Worm (Caenorhabditis elegans) whole organism, L1 larva: ENCODE measurements around the gene C15H11.11.

Source experiments
- F16B12.6 ChIP-seq: fragments of 150-350 bp; optimal IDR thresholded peaks from 2 replicates; lab custom pipeline; 2014; ENCODE audit warnings: missing biosample characterization, missing genetic modification characterization
- mef-2 ChIP-seq: fragments of 150-350 bp; optimal IDR thresholded peaks from 2 replicates; lab custom pipeline; 2014; ENCODE audit warnings: missing biosample characterization, missing genetic modification characterization
- nhr-20 ChIP-seq: sonication (generic microtip); optimal IDR thresholded peaks from 2 replicates; lab custom pipeline; 2016; ENCODE audit warnings: mild to moderate bottlenecking, missing genetic modification characterization, missing compliant biosample characterization
- pqm-1 ChIP-seq: sonication (generic microtip); optimal IDR thresholded peaks from 3 replicates; lab custom pipeline; 2017; ENCODE audit warnings: missing biosample characterization, missing genetic modification characterization

DNA sequence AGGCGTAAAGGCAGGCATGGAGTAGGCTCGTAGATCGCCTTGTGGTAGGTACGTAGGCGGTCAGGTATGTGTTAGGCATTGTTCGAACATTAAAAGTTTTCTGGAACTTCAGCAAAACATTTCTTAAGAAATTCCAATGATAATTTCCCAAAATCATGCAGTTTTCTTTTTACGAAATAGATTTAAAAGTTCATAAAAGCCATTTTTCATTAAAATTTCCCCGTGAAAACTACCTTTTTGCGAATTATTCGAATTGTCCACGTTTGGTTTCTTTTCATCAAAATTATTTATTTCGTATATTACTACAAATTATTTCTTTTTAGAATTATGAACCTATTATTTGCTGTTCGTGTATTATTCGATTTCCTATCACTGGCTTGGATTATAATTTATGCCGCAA is 20.6 kb upstream of the C15H11.11 start, which contains the start of gene C15H11.13:
- TF ChIP-seq mef-2 (tag; lab: Kevin White, UChicago) (no peak), F16B12.6 (tag; lab: Kevin White, UChicago) (no peak), pqm-1 (tag; lab: Kevin White, UChicago) (no peak), nhr-20 (tag; lab: Kevin White, UChicago) (no peak)
